Fruit fly (Drosophila melanogaster) whole organism: ENCODE measurements around the gene Pus1.

Experiments used
- CG8478 ChIP-seq: fragments of >200 bp; optimal IDR thresholded peaks from 2 replicates; lab custom pipeline; 2018; ENCODE audit warnings: inconsistent platforms
- psq ChIP-seq: fragments of >200 bp; optimal IDR thresholded peaks from 2 replicates; lab custom pipeline; 2017

DNA sequence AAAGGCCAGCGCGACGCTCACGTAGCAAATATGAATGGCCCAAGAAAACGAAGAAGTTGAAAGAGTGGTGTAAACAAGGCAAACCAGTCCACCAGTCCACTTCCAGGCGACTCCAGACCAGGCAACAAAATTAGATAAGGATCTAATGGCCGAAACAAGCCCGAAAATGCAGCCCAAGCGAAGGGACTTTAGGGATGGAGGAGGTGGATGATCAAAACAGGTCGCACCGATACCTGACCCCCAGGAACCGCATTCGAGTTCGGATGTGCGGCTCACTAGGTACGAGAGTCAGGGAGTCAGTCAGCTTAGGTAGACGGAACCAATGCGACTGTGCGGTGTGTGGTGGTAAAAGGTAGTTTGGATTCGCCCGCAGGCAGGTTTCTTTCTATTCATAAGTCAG lies 49.3 kb downstream of the Pus1 start:
- TF ChIP-seq CG8478 (lab: Kevin White, UChicago) (no peak), psq (lab: Kevin White, UChicago) (no peak)
